Worm (Caenorhabditis elegans) whole organism, L4 larva: ENCODE measurements around the gene prx-10.

Source experiments
- F26F4.8 ChIP-seq: fragments of 200-800 bp; sonication (Bioruptor generic); conservative IDR thresholded peaks from 2 replicates; pipeline ENCODE4 v1.3.6; 2022; ENCODE audit warnings: missing genetic modification characterization, missing compliant biosample characterization
- F49E8.2 ChIP-seq: sonication (generic microtip); optimal IDR thresholded peaks from 2 replicates; lab custom pipeline; 2016; ENCODE audit warnings: missing compliant biosample characterization, mild to moderate bottlenecking, missing genetic modification characterization, borderline replicate concordance
- R02D3.7 ChIP-seq: fragments of 150-350 bp; sonication (generic microtip); optimal IDR thresholded peaks from 3 replicates; lab custom pipeline; 2014; ENCODE audit warnings: missing biosample characterization, missing genetic modification characterization
- T20F7.1 ChIP-seq: fragments of 200-800 bp; sonication (Bioruptor generic); optimal IDR thresholded peaks from 2 replicates; lab custom pipeline; 2018; ENCODE audit warnings: mild to moderate bottlenecking, missing genetic modification characterization, missing compliant biosample characterization
- T26A8.4 ChIP-seq: fragments of 200-800 bp; sonication (Bioruptor generic); IDR thresholded peaks from 2 replicates; pipeline ENCODE4 v1.3.6; 2022; ENCODE audit warnings: missing genetic modification characterization, missing compliant biosample characterization
- Y75B8A.6 ChIP-seq: fragments of 200-800 bp; sonication (Bioruptor generic); IDR thresholded peaks from 2 replicates; pipeline ENCODE4 v1.3.6; 2022; ENCODE audit warnings: missing genetic modification reagents, missing genetic modification characterization, missing compliant biosample characterization
- ZK546.5 ChIP-seq, 2 experiments: sonication (generic microtip); optimal IDR thresholded peaks; 2 replicates each; lab custom pipeline; 2017; ENCODE audit warnings: missing biosample characterization in 2 of 2, missing genetic modification characterization in 2 of 2
- aha-1 ChIP-seq: fragments of 150-350 bp; peaks from one replicate; lab custom pipeline; 2014; ENCODE audit warnings: missing biosample characterization, missing genetic modification characterization
- ceh-20 ChIP-seq: fragments of 200-800 bp; sonication (Bioruptor generic); IDR thresholded peaks from 2 replicates; pipeline ENCODE4 v1.3.6; 2022; ENCODE audit warnings: missing genetic modification reagents, missing genetic modification characterization, missing compliant biosample characterization
- ceh-62 ChIP-seq: sonication (generic microtip); optimal IDR thresholded peaks from 2 replicates; lab custom pipeline; 2017; ENCODE audit warnings: missing biosample characterization, missing genetic modification characterization
- ceh-82 ChIP-seq: sonication (generic microtip); optimal IDR thresholded peaks from 2 replicates; lab custom pipeline; 2017; ENCODE audit warnings: missing biosample characterization, missing genetic modification characterization
- ces-1 ChIP-seq: fragments of 150-350 bp; sonication (generic microtip); optimal IDR thresholded peaks from 4 replicates; lab custom pipeline; 2014; ENCODE audit warnings: missing biosample characterization, missing genetic modification reagents, missing genetic modification characterization
- cey-2 ChIP-seq: sonication (generic microtip); optimal IDR thresholded peaks from 3 replicates; lab custom pipeline; 2017; ENCODE audit warnings: missing genetic modification characterization, mild to moderate bottlenecking, missing compliant biosample characterization, antibody characterized with exemption, borderline replicate concordance; ENCODE audit not compliant: insufficient read depth
- daf-12 ChIP-seq: fragments of 150-350 bp; optimal IDR thresholded peaks from 2 replicates; lab custom pipeline; 2014; ENCODE audit warnings: missing biosample characterization, missing genetic modification reagents, missing genetic modification characterization
- daf-16 ChIP-seq, 3 experiments: sonication (generic microtip); optimal IDR thresholded peaks; 2 replicates each; lab custom pipeline; 2016 to 2017; ENCODE audit warnings: missing genetic modification characterization in 3 of 3, missing genetic modification reagents in 3 of 3, mild to moderate bottlenecking in 2 of 3, missing compliant biosample characterization in 2 of 3, missing biosample characterization in 1 of 3, moderate library complexity in 1 of 3
- dmd-6 ChIP-seq: fragments of 200-800 bp; sonication (Bioruptor generic); IDR thresholded peaks from 2 replicates; pipeline ENCODE4 v1.3.6; 2022; ENCODE audit warnings: missing genetic modification reagents, missing genetic modification characterization, missing compliant biosample characterization
- dmd-9 ChIP-seq: fragments of 200-800 bp; sonication (Bioruptor generic); IDR thresholded peaks from 2 replicates; pipeline ENCODE4 v1.3.6; 2022; ENCODE audit warnings: missing genetic modification reagents, missing genetic modification characterization, missing compliant biosample characterization
- dve-1 ChIP-seq: sonication (generic microtip); optimal IDR thresholded peaks from 2 replicates; lab custom pipeline; 2017; ENCODE audit warnings: antibody characterized with exemption, mild to moderate bottlenecking, missing genetic modification characterization, missing compliant biosample characterization; ENCODE audit not compliant: insufficient read depth
- egl-43 ChIP-seq: fragments of 200-800 bp; sonication (Bioruptor generic); IDR thresholded peaks from 2 replicates; pipeline ENCODE4 v1.3.6; 2022; ENCODE audit warnings: missing genetic modification reagents, missing genetic modification characterization, missing compliant biosample characterization
- fos-1 ChIP-seq: fragments of 150-350 bp; optimal IDR thresholded peaks from 2 replicates; lab custom pipeline; 2014; ENCODE audit warnings: missing biosample characterization, missing genetic modification characterization
- hlh-11 ChIP-seq: fragments of 200-800 bp; sonication (Bioruptor generic); optimal IDR thresholded peaks from 2 replicates; lab custom pipeline; 2018; ENCODE audit warnings: mild to moderate bottlenecking, missing genetic modification characterization, missing compliant biosample characterization
- hlh-30 ChIP-seq: sonication (generic microtip); optimal IDR thresholded peaks from 2 replicates; lab custom pipeline; 2017; ENCODE audit warnings: antibody characterized with exemption, mild to moderate bottlenecking, missing genetic modification characterization, missing compliant biosample characterization; ENCODE audit not compliant: insufficient read depth
- hmg-1.1 ChIP-seq: fragments of 200-800 bp; sonication (Bioruptor generic); IDR thresholded peaks from 2 replicates; pipeline ENCODE4 v1.3.6; 2022; ENCODE audit warnings: missing genetic modification reagents, missing genetic modification characterization, missing compliant biosample characterization
- lin-1 ChIP-seq: fragments of 200-800 bp; sonication (Bioruptor generic); IDR thresholded peaks from 2 replicates; pipeline ENCODE4 v1.3.6; 2022; ENCODE audit warnings: missing genetic modification reagents, missing genetic modification characterization, missing compliant biosample characterization
- lin-38 ChIP-seq: fragments of 200-800 bp; sonication (Bioruptor generic); IDR thresholded peaks from 2 replicates; pipeline ENCODE4 v1.3.6; 2022; ENCODE audit warnings: missing genetic modification reagents, missing genetic modification characterization, missing compliant biosample characterization
- lin-39 ChIP-seq: fragments of 150-350 bp; optimal IDR thresholded peaks from 2 replicates; lab custom pipeline; 2014; ENCODE audit warnings: missing biosample characterization, missing genetic modification reagents, missing genetic modification characterization
- lsy-2 ChIP-seq, 2 experiments: fragments of 150-350 bp in 1 of 2; sonication (generic microtip) in 1 of 2; optimal IDR thresholded peaks; 2 replicates each; lab custom pipeline; 2014 to 2017; ENCODE audit warnings: missing biosample characterization in 2 of 2, missing genetic modification characterization in 2 of 2
- madf-5 ChIP-seq, 2 experiments: fragments of 200-800 bp; sonication (Bioruptor generic); IDR thresholded peaks; 2 replicates each; pipeline ENCODE4 v1.3.6; 2022; ENCODE audit warnings: missing compliant biosample characterization in 2 of 2, missing genetic modification characterization in 2 of 2
- mdt-29 ChIP-seq: fragments of 200-800 bp; sonication (Bioruptor generic); IDR thresholded peaks from 2 replicates; pipeline ENCODE4 v1.3.6; 2022; ENCODE audit warnings: missing genetic modification reagents, missing genetic modification characterization, missing compliant biosample characterization
- mep-1 ChIP-seq: fragments of 150-350 bp; sonication (generic microtip); optimal IDR thresholded peaks from 3 replicates; lab custom pipeline; 2014; ENCODE audit warnings: missing biosample characterization, missing genetic modification characterization
- nhr-102 ChIP-seq: sonication (generic microtip); optimal IDR thresholded peaks from 2 replicates; lab custom pipeline; 2016; ENCODE audit warnings: mild to moderate bottlenecking, missing genetic modification characterization, moderate library complexity, missing compliant biosample characterization
- nhr-111 ChIP-seq: fragments of 200-800 bp; sonication (Bioruptor generic); optimal IDR thresholded peaks from 2 replicates; lab custom pipeline; 2018; ENCODE audit warnings: mild to moderate bottlenecking, missing genetic modification characterization, missing compliant biosample characterization
- nhr-237 ChIP-seq: sonication (generic microtip); optimal IDR thresholded peaks from 2 replicates; lab custom pipeline; 2017; ENCODE audit warnings: missing biosample characterization, missing genetic modification characterization
- nhr-41 ChIP-seq: fragments of 200-800 bp; sonication (Bioruptor generic); IDR thresholded peaks from 2 replicates; pipeline ENCODE4 v1.3.6; 2022; ENCODE audit warnings: missing genetic modification reagents, missing genetic modification characterization, missing compliant biosample characterization
- nhr-48 ChIP-seq: sonication (generic microtip); optimal IDR thresholded peaks from 2 replicates; lab custom pipeline; 2016; ENCODE audit warnings: mild to moderate bottlenecking, missing genetic modification characterization, missing compliant biosample characterization
- nhr-77 ChIP-seq: fragments of 150-350 bp; optimal IDR thresholded peaks from 2 replicates; lab custom pipeline; 2014; ENCODE audit warnings: missing biosample characterization, missing genetic modification characterization
- saeg-2 ChIP-seq: fragments of 200-800 bp; sonication (Bioruptor generic); IDR thresholded peaks from 2 replicates; pipeline ENCODE4 v1.3.6; 2022; ENCODE audit warnings: missing genetic modification reagents, missing genetic modification characterization, missing compliant biosample characterization
- snpc-4 ChIP-seq: fragments of 150-350 bp; optimal IDR thresholded peaks from 2 replicates; lab custom pipeline; 2014; ENCODE audit warnings: missing biosample characterization, missing genetic modification characterization
- spr-3 ChIP-seq: fragments of 200-800 bp; sonication (Bioruptor generic); optimal IDR thresholded peaks from 2 replicates; lab custom pipeline; 2018; ENCODE audit warnings: mild to moderate bottlenecking, missing genetic modification characterization, missing compliant biosample characterization
- tag-97 ChIP-seq: fragments of 200-800 bp; sonication (Bioruptor generic); IDR thresholded peaks from 2 replicates; pipeline ENCODE4 v1.3.6; 2022; ENCODE audit warnings: missing genetic modification characterization, missing compliant biosample characterization
- unc-39 ChIP-seq: sonication (generic microtip); optimal IDR thresholded peaks from 2 replicates; lab custom pipeline; 2017; ENCODE audit warnings: missing biosample characterization, missing genetic modification characterization
- zfp-2 ChIP-seq: sonication (generic microtip); optimal IDR thresholded peaks from 2 replicates; lab custom pipeline; 2016; ENCODE audit warnings: mild to moderate bottlenecking, missing genetic modification characterization, missing compliant biosample characterization
- ztf-7 ChIP-seq: fragments of 150-350 bp; optimal IDR thresholded peaks from 2 replicates; lab custom pipeline; 2014; ENCODE audit warnings: missing biosample characterization, missing genetic modification characterization

Gene prx-10

DNA sequence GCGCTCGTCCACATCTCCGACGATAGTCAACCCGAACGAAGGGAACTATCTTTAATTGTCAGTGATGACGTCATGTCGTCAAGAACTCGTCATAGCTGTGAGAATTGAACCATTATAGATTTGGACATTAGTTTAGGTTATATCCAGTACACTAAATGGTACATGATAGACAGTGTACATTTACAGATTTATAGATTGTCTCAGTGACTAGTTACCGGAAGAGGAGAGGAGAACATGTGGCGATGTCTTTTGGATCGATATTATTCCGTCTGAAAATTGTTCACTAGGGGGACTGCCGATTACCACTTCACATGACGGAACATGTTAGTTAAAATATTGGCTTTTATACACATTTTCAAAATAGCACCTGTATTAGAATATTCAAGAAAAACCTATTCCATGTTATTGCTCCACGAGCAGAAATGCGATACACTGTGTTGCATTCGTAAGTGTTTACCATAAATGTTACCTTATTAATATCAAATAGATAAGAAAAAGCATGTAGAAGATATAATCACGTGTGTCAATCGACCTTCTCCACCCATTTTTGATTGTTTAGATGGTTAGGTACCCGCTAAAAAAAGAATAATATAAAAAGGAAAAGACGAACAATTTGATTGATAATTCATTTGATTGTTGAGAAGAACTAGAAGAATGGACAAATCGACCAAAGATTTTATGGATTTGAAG lies 31.2 kb downstream of the prx-10 start, which contains the start of gene ZC395.5 (continued):
- no peak for TF ChIP-seq lin-38 (GFP tag; lab: Robert Waterston, UW)
- TF ChIP-seq egl-43 (GFP tag; lab: Robert Waterston, UW): no peak
- peak; percentile 81 for TF ChIP-seq dve-1 (tag; lab: Kevin White, UChicago)
- no peak for TF ChIP-seq nhr-48 (tag; lab: Kevin White, UChicago)

ce11 chrIII:5268486-5268885 lies 32.3 kb downstream of the prx-10 start:
- TF ChIP-seq daf-16 (GFP tag; optimal IDR thresholded peaks at IDR 0.05; lab: Kevin White, UChicago) (no peak), daf-16 (tag; optimal IDR thresholded peaks at IDR 0.05; lab: Kevin White, UChicago) (peak; percentile 64), ZK546.5 (tag; optimal IDR thresholded peaks at IDR 0.05; lab: Kevin White, UChicago) (no peak), spr-3 (GFP tag; lab: Kevin White, UChicago) (no peak), nhr-77 (tag; lab: Kevin White, UChicago) (peak; percentile 83), zfp-2 (tag; lab: Kevin White, UChicago) (no peak), dve-1 (tag; lab: Kevin White, UChicago) (peak; percentile 62), mep-1 (tag; lab: Kevin White, UChicago) (peak; percentile 38)

DNA sequence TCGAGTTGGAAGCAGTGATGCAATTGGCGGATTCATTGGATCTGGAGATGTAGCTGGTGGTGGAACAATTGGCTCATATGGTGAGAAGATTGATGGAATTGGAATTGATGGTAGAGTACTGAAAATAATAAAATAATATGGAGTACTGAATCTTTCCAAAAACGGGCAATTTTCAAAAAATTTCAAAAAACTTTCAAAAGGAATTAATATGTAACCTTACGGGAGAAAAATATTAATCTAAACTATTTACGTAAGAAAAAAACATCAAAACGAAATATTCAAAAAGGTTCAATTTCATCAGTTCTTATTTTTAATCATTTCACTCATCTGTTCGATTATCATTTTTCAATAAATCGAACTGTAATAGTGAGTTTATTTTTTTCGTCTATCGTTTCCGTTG lies 33.6 kb downstream of the prx-10 start, which contains the start of gene ZC395.4:
Gene ZC395.4, plus strand, starts transcription at position 301 of the 400 bp plus-strand sequence.
- TF ChIP-seq mep-1 (tag; lab: Kevin White, UChicago): no peak
- TF ChIP-seq ceh-62: no peak
- no peak for TF ChIP-seq hlh-11 (tag; lab: Kevin White, UChicago)
- TF ChIP-seq, all 104 proteins: peak for 0

ce11 chrIII:5273396-5273857 lies 37.2 kb downstream of the prx-10 start, which contains the start of gene ztf-8:
ztf-8 (minus strand) TSS chrIII:5273471.
- no peak for TF ChIP-seq nhr-41 (GFP tag; lab: Robert Waterston, UW)
- TF ChIP-seq madf-5 (GFP tag; IDR thresholded peaks at IDR 0.05; lab: Robert Waterston, UW): no peak
- TF ChIP-seq nhr-111 (GFP tag; lab: Kevin White, UChicago): no peak
- no peak for TF ChIP-seq unc-39 (tag; lab: Kevin White, UChicago)
- TF ChIP-seq lin-1 (GFP tag; lab: Robert Waterston, UW): 0 out of 2 replicates have a peak, but pooled peaks have one; percentile 36
- no peak for TF ChIP-seq ztf-7
- peak; percentile 54; the same call in 1 of the 2 replicates for TF ChIP-seq Y75B8A.6
- no peak for TF ChIP-seq snpc-4 (tag; lab: Kevin White, UChicago)
- TF ChIP-seq nhr-77 (tag; lab: Kevin White, UChicago): no peak
- no peak for TF ChIP-seq hlh-30 (tag; lab: Kevin White, UChicago)
- no peak for TF ChIP-seq mep-1 (tag; lab: Kevin White, UChicago)
- no peak for TF ChIP-seq fos-1
- peak in 1 of 2 experiments; percentile 49 for TF ChIP-seq lsy-2 (tag; optimal IDR thresholded peaks at IDR 0.05; lab: Kevin White, UChicago)
- no peak for TF ChIP-seq nhr-102 (tag; lab: Kevin White, UChicago)
- no peak for TF ChIP-seq daf-12
- no peak for TF ChIP-seq nhr-237 (tag; lab: Kevin White, UChicago)
- no peak for TF ChIP-seq ceh-82 (tag; lab: Kevin White, UChicago)
- peak; percentile 3 for TF ChIP-seq T20F7.1 (GFP tag; lab: Kevin White, UChicago)
- no peak for TF ChIP-seq ces-1 (GFP tag; lab: Kevin White, UChicago)
- no peak for TF ChIP-seq cey-2 (tag; lab: Kevin White, UChicago)
- TF ChIP-seq lin-39: no peak
- no peak for TF ChIP-seq saeg-2 (GFP tag; lab: Robert Waterston, UW)
- TF ChIP-seq hmg-1.1 (GFP tag; lab: Robert Waterston, UW): 0 out of 2 replicates have a peak, but pooled peaks have one; percentile 21
- peak; percentile 62; the same call in 1 of the 2 replicates for TF ChIP-seq T26A8.4 (GFP tag; lab: Robert Waterston, UW)
- no peak for TF ChIP-seq tag-97 (GFP tag; lab: Robert Waterston, UW)
- TF ChIP-seq aha-1 (tag; lab: Kevin White, UChicago): peak; percentile 19
- no peak for TF ChIP-seq ceh-20
- TF ChIP-seq R02D3.7 (tag; lab: Kevin White, UChicago): no peak
- TF ChIP-seq mdt-29 (GFP tag; lab: Robert Waterston, UW): no peak
- TF ChIP-seq F26F4.8: no peak
- TF ChIP-seq dmd-9 (GFP tag; lab: Robert Waterston, UW): no peak
- TF ChIP-seq F49E8.2 (tag; lab: Kevin White, UChicago): peak; percentile 81
- 0 out of 2 replicates have a peak, but pooled peaks have one; percentile 6 for TF ChIP-seq dmd-6 (GFP tag; lab: Robert Waterston, UW)
